Worm (Caenorhabditis elegans): Measurements from ENCODE around the gene F28F9.3.
A peak's percentile ranks its signal among the peaks of the same experiment; 100 is the strongest.

Gene F28F9.3

DNA sequence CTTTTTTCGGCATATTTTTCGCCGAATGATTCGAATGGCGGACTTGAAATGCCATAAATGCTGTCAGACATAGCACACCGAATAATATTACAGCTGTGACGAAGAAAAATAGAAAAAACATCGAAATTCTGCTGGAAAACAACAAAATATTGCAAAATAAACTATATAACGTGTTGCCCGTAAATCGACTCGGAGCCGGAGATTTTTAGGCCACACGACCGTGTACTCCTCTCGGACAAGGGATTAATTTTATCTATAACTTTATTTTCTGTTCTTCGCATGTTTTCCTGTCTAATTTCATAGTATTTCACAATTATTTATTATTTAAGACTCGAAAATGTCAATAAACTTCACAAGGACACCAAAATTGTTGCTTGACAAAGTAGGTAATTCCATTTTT lies 23.4 kb upstream of the F28F9.3 start, which contains the start of the genes algn-14 and M02B7.2:
algn-14 (minus strand) TSS at position 175 of the 400 bp plus-strand sequence.
M02B7.2 (plus strand) TSS at position 330 of the 400 bp plus-strand sequence.
- peak in 1 of 2 experiments; percentile 42 for TF ChIP-seq let-607 (tag; optimal IDR thresholded peaks at IDR 0.05)
- TF ChIP-seq snpc-4 (GFP tag; optimal IDR thresholded peaks at IDR 0.05), result no peak
- TF ChIP-seq snpc-4 (tag; optimal IDR thresholded peaks at IDR 0.05), result peak in 1 of 4 experiments; percentile 5
- peak; percentile 23; the same call in 1 of the 2 replicates for TF ChIP-seq D2030.7 (GFP tag; IDR thresholded peaks at IDR 0.05)
- peak; percentile 26 for TF ChIP-seq lsl-1 (GFP tag; optimal IDR thresholded peaks at IDR 0.05)
- peak; percentile 19 for TF ChIP-seq tbp1 (GFP tag; optimal IDR thresholded peaks at IDR 0.05)
- peak; percentile 0 for TF ChIP-seq attf-5 (GFP tag; optimal IDR thresholded peaks at IDR 0.05)
- TF ChIP-seq attf-3 (GFP tag; conservative IDR thresholded peaks at IDR 0.05), result 0 out of 2 replicates have a peak, but pooled peaks have one; percentile 23
- TF ChIP-seq ceh-100 (GFP tag; IDR thresholded peaks at IDR 0.05), result 0 out of 2 replicates have a peak, but pooled peaks have one; percentile 44
- TF ChIP-seq snpc-3.4 (tag; optimal IDR thresholded peaks at IDR 0.05), result no peak
- TF ChIP-seq Y53G8AR.9 (GFP tag; conservative IDR thresholded peaks at IDR 0.05), result no peak
- TF ChIP-seq mcd-1 (GFP tag; IDR thresholded peaks at IDR 0.05), result peak; percentile 50; the same call in 1 of the 2 replicates
- peak; percentile 63; the same call in 1 of the 2 replicates for TF ChIP-seq madf-6 (GFP tag; IDR thresholded peaks at IDR 0.05)
- TF ChIP-seq nhr-120 (GFP tag; IDR thresholded peaks at IDR 0.05), result no peak
- TF ChIP-seq B0019.2 (GFP tag; conservative IDR thresholded peaks at IDR 0.05), result peak; percentile 54; the same call in 1 of the 2 replicates
- peak in 1 of 2 experiments; percentile 1 for TF ChIP-seq rec-8 (tag; optimal IDR thresholded peaks at IDR 0.05)
- TF ChIP-seq let-526 (GFP tag; IDR thresholded peaks at IDR 0.05), result no peak
- no peak for TF ChIP-seq F49E8.2 (tag; optimal IDR thresholded peaks at IDR 0.05; ENCODE audit: insufficient read depth)
- peak; percentile 31 for TF ChIP-seq F33H1.4 (GFP tag; IDR thresholded peaks at IDR 0.05)
- TF ChIP-seq F23B12.7 (tag; optimal IDR thresholded peaks at IDR 0.05; ENCODE audit: insufficient read depth), result peak; percentile 12
- TF ChIP-seq ztf-25 (GFP tag; IDR thresholded peaks at IDR 0.05), result 0 out of 2 replicates have a peak, but pooled peaks have one; percentile 40
- peak; percentile 30; the same call in 1 of the 2 replicates for TF ChIP-seq hmg-1.2 (GFP tag; IDR thresholded peaks at IDR 0.05)
- TF ChIP-seq Y79H2A.3 (GFP tag; conservative IDR thresholded peaks at IDR 0.05), result 0 out of 2 replicates have a peak, but pooled peaks have one; percentile 54
- no peak for TF ChIP-seq Y95B8A.8 (GFP tag; IDR thresholded peaks at IDR 0.05)
- TF ChIP-seq unc-130 (GFP tag; optimal IDR thresholded peaks at IDR 0.05), result peak; percentile 71
- TF ChIP-seq attf-6 (GFP tag; IDR thresholded peaks at IDR 0.05), result no peak
- TF ChIP-seq ztf-18 (tag; optimal IDR thresholded peaks at IDR 0.05), result peak; percentile 12
- TF ChIP-seq cebp-1 (GFP tag; IDR thresholded peaks at IDR 0.05), result no peak
- TF ChIP-seq cebp-1 (tag; optimal IDR thresholded peaks at IDR 0.05), result peak; percentile 63
- peak; percentile 40 for TF ChIP-seq lin-40 (tag; optimal IDR thresholded peaks at IDR 0.05)
- TF ChIP-seq ceh-27 (GFP tag; optimal IDR thresholded peaks at IDR 0.05), result peak; percentile 37

DNA sequence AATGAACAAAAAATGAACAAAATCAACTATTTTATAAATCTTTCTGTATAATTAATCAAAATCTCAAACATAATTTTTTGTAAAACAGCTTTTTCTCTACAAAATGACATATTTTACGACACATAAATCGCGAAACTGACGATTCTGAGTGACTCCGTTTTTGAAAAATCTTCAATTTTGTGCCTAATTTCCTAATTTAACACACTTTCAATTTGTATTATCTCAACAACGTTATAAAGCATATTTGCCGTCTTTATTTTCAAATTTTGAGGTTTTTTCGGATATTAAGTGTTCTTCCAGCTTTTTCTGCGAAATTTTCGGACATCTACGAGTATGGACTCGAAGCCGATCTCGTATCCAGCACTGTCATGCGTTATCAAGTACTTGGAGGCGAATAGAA lies 21.5 kb upstream of the F28F9.3 start, which contains the start of gene fbxc-47:
fbxc-47 (plus strand) TSS at position 301 of the 400 bp plus-strand sequence.
- no peak for TF ChIP-seq Y53F4B.3 (GFP tag; IDR thresholded peaks at IDR 0.05)
- TF ChIP-seq gei-17 (GFP tag; optimal IDR thresholded peaks at IDR 0.05), result no peak
- no peak for TF ChIP-seq ztf-22 (GFP tag; optimal IDR thresholded peaks at IDR 0.05)
- TF ChIP-seq mes-4 (tag; optimal IDR thresholded peaks at IDR 0.05), result no peak
- TF ChIP-seq nhr-120 (GFP tag; IDR thresholded peaks at IDR 0.05), result no peak
- TF ChIP-seq pha-4 (tag; optimal IDR thresholded peaks at IDR 0.05), result no peak
- no peak for TF ChIP-seq egl-44 (GFP tag; IDR thresholded peaks at IDR 0.05)
- no peak for TF ChIP-seq F22D6.2 (tag; optimal IDR thresholded peaks at IDR 0.05)
- TF ChIP-seq snpc-1.3 (tag; optimal IDR thresholded peaks at IDR 0.05; ENCODE audit: insufficient read depth), result no peak
- TF ChIP-seq hrde-1 (tag; optimal IDR thresholded peaks at IDR 0.05; ENCODE audit: borderline replicate concordance), result no peak
- no peak for TF ChIP-seq him-1 (tag; optimal IDR thresholded peaks at IDR 0.05)
